Worm (Caenorhabditis elegans) whole organism, midembryonic: Measurements from ENCODE around the gene cisd-3.1.
A peak's percentile ranks its signal among the peaks of the same experiment; 100 is the strongest.

Source experiments
- cog-1 ChIP-seq: sonication (generic microtip); optimal IDR thresholded peaks from 2 replicates; lab custom pipeline; 2016; ENCODE audit warnings: missing genetic modification characterization, missing compliant biosample characterization
- flt-1 ChIP-seq: fragments of 200-800 bp; sonication (Bioruptor generic); IDR thresholded peaks from 2 replicates; pipeline ENCODE4 v1.3.6; 2022; ENCODE audit warnings: missing genetic modification characterization, missing compliant biosample characterization
- klf-2 ChIP-seq: fragments of 200-800 bp; sonication (Bioruptor generic); conservative IDR thresholded peaks from 2 replicates; pipeline ENCODE4 v1.3.6; 2022; ENCODE audit warnings: missing genetic modification reagents, missing genetic modification characterization, missing compliant biosample characterization
- tab-1 ChIP-seq: fragments of 200-800 bp; sonication (Bioruptor generic); IDR thresholded peaks from 2 replicates; pipeline ENCODE4 v1.3.6; 2022; ENCODE audit warnings: missing genetic modification characterization, missing compliant biosample characterization
- ztf-29 ChIP-seq: fragments of 200-800 bp; sonication (Bioruptor generic); IDR thresholded peaks from 2 replicates; pipeline ENCODE4 v1.3.6; 2022; ENCODE audit warnings: missing genetic modification reagents, missing genetic modification characterization, missing compliant biosample characterization

- no peak for TF ChIP-seq ztf-29 (GFP tag; lab: Robert Waterston, UW)
- TF ChIP-seq flt-1, result peak; percentile 62; the same call in 1 of the 2 replicates
- TF ChIP-seq tab-1 (GFP tag; lab: Robert Waterston, UW), result no peak; the same call in 1 of the 2 replicates
- TF ChIP-seq klf-2 (GFP tag; lab: Robert Waterston, UW), result no peak
- TF ChIP-seq cog-1 (tag; lab: Kevin White, UChicago), result peak; percentile 8
Measured at ce11 chrIII:4542362-4542931, at the start of gene cisd-3.1, which contains the start of gene mrps-34.
